Worm (Caenorhabditis elegans) whole organism, L1 larva: ENCODE data around the gene F32D8.14.

Experiments used
- dpl-1 ChIP-seq, 3 experiments: fragments of 150-350 bp in 2 of 3; sonication (generic microtip) in 1 of 3; optimal IDR thresholded peaks; 2 replicates each; lab custom pipeline; 2014 to 2017; ENCODE audit warnings: missing biosample characterization in 3 of 3, missing genetic modification characterization in 3 of 3, missing genetic modification reagents in 3 of 3
- mab-9 ChIP-seq: fragments of 200-800 bp; sonication (Bioruptor generic); IDR thresholded peaks from 2 replicates; pipeline ENCODE4 v1.3.6; 2022; ENCODE audit warnings: missing genetic modification reagents, missing genetic modification characterization, missing compliant biosample characterization
- mep-1 ChIP-seq: fragments of 150-350 bp; optimal IDR thresholded peaks from 2 replicates; lab custom pipeline; 2014; ENCODE audit warnings: missing biosample characterization, missing genetic modification characterization
- unc-130 ChIP-seq: fragments of 150-350 bp; optimal IDR thresholded peaks from 2 replicates; lab custom pipeline; 2017; ENCODE audit warnings: missing biosample characterization, missing genetic modification characterization, inconsistent platforms

DNA sequence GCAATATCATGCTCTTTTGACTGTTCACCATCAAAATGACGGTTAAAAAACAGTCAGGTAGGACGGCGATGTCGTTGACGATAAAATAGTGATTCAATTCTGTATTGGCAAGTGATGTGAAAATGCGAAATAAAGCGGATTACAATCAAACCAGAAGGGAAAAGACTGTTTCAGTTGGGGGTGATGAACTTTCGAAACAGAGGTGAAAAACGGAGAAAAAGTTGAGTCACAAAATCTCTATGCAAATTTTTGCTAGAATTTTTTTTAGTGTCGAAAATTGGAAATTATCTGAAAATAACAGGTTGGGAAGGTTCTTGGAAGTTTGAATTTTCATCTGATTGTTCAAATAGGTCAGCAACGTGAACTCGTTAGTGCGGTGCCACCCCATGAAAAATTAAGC lies 27.2 kb upstream of the F32D8.14 start, which contains the start of gene nas-31:
- TF ChIP-seq unc-130 (tag; lab: Kevin White, UChicago) (no peak), dpl-1 (GFP tag; optimal IDR thresholded peaks at IDR 0.05; lab: Kevin White, UChicago) (no peak), mep-1 (tag; lab: Kevin White, UChicago) (no peak), mab-9 (GFP tag; lab: Robert Waterston, UW) (no peak)
